Worm (Caenorhabditis elegans) whole organism, early embryonic: Measurements from ENCODE around the gene Y53C12A.11.

Source experiments
- B0310.2 ChIP-seq: sonication (generic microtip); optimal IDR thresholded peaks from 2 replicates; lab custom pipeline; 2016; ENCODE audit warnings: mild to moderate bottlenecking, missing genetic modification characterization, missing compliant biosample characterization
- F13C5.2 ChIP-seq: sonication (generic microtip); optimal IDR thresholded peaks from 2 replicates; lab custom pipeline; 2017; ENCODE audit warnings: mild to moderate bottlenecking, missing genetic modification characterization, inconsistent platforms, missing compliant biosample characterization
- ama-1 ChIP-seq: fragments of 150-350 bp; optimal IDR thresholded peaks from 2 replicates; lab custom pipeline; 2014
- ceh-36 ChIP-seq: sonication (generic microtip); optimal IDR thresholded peaks from 2 replicates; lab custom pipeline; 2016; ENCODE audit warnings: missing genetic modification characterization, inconsistent platforms, missing compliant biosample characterization
- ets-7 ChIP-seq: sonication (generic microtip); optimal IDR thresholded peaks from 2 replicates; lab custom pipeline; 2016; ENCODE audit warnings: missing genotype, missing genetic modification characterization, missing compliant biosample characterization
- flt-1 ChIP-seq: fragments of 200-800 bp; sonication (Bioruptor generic); IDR thresholded peaks from 2 replicates; pipeline ENCODE4 v1.3.6; 2022; ENCODE audit warnings: missing genetic modification characterization, missing compliant biosample characterization
- hmbx-1 ChIP-seq: sonication (generic microtip); optimal IDR thresholded peaks from 2 replicates; lab custom pipeline; 2016; ENCODE audit warnings: mild to moderate bottlenecking, missing genetic modification characterization, missing compliant biosample characterization
- hnd-1 ChIP-seq: sonication (generic microtip); optimal IDR thresholded peaks from 2 replicates; lab custom pipeline; 2016; ENCODE audit warnings: missing genetic modification characterization, missing compliant biosample characterization
- pes-1 ChIP-seq: fragments of 200-800 bp; sonication (Bioruptor generic); IDR thresholded peaks from 2 replicates; pipeline ENCODE4 v1.3.6; 2022; ENCODE audit warnings: missing genetic modification reagents, missing genetic modification characterization, missing compliant biosample characterization
- scrt-1 ChIP-seq: fragments of 200-800 bp; sonication (Bioruptor generic); IDR thresholded peaks from 2 replicates; pipeline ENCODE4 v1.3.6; 2022; ENCODE audit warnings: missing genetic modification characterization, missing compliant biosample characterization
- sea-1 ChIP-seq: fragments of 200-800 bp; sonication (Bioruptor generic); conservative IDR thresholded peaks from 2 replicates; pipeline ENCODE4 v1.3.6; 2022; ENCODE audit warnings: missing genetic modification characterization, missing compliant biosample characterization
- tbx-11 ChIP-seq: fragments of 200-800 bp; sonication (Bioruptor generic); IDR thresholded peaks from 2 replicates; pipeline ENCODE4 v1.3.6; 2022; ENCODE audit warnings: missing genetic modification characterization, missing compliant biosample characterization
- tra-4 ChIP-seq: sonication (generic microtip); optimal IDR thresholded peaks from 2 replicates; lab custom pipeline; 2017; ENCODE audit warnings: missing genetic modification characterization, missing compliant biosample characterization

DNA sequence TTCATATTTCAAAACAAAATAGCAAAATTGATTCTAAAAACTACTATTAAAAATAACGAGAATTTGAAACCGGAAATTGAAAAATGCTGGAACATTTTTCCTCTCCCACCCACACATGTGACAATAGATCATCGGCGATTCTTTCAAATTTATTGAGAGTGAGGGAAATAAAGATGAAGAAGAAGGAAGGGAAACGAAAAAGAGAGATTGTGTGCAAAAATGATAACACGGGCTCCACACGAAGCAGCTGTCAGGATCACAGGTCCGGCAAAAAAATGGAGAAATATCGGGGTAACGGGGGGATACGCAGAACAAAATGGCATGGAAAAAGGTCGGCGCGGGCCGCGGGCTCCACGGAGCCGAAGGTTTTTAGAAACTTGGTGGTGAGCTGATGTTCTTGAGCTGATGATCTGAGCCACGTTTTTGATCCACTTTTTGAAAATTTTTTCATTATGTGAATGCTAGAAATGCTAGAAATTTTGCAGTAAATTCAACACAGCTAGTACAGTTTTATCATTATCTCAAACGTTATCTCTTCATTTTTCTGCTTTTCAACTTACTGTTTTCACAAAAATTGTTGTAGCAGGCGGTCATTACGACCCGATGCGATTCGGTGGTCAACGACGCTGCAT is 39.3 kb upstream of the Y53C12A.11 start, which contains the start of gene shk-1:
- no peak for TF ChIP-seq tbx-11 (GFP tag; lab: Robert Waterston, UW)
- no peak for TF ChIP-seq ets-7
- no peak for TF ChIP-seq pes-1
- TF ChIP-seq F13C5.2 (tag; lab: Kevin White, UChicago) = no peak
- no peak for TF ChIP-seq ama-1 (lab: Kevin White, UChicago)
- no peak for TF ChIP-seq sea-1 (GFP tag; lab: Robert Waterston, UW)
- TF ChIP-seq flt-1 = no peak
- TF ChIP-seq scrt-1 = no peak
- TF ChIP-seq B0310.2 = no peak
- TF ChIP-seq tra-4 = no peak
- TF ChIP-seq hnd-1 (tag; lab: Kevin White, UChicago) = no peak
- TF ChIP-seq hmbx-1 (tag; lab: Kevin White, UChicago) = no peak
- no peak for TF ChIP-seq ceh-36 (tag; lab: Kevin White, UChicago)
